Fruit fly (Drosophila melanogaster) whole organism, prepupa: ENCODE measurements around the gene CG6282.

Source experiments
- CG11294 ChIP-seq: fragments of 200-800 bp; sonication (Bioruptor generic); IDR thresholded peaks from 2 replicates; pipeline ENCODE4 v1.3.6; 2022; ENCODE audit warnings: missing biosample characterization, missing genetic modification characterization
- CG16779 ChIP-seq: fragments of 200-800 bp; sonication (Bioruptor generic); optimal IDR thresholded peaks from 3 replicates; lab custom pipeline; 2017; ENCODE audit warnings: missing biosample characterization, mild to moderate bottlenecking, missing genetic modification characterization
- CG31627 ChIP-seq: fragments of 200-800 bp; sonication (Bioruptor generic); optimal IDR thresholded peaks from 3 replicates; lab custom pipeline; 2016; ENCODE audit warnings: missing biosample characterization, missing genetic modification characterization

DNA sequence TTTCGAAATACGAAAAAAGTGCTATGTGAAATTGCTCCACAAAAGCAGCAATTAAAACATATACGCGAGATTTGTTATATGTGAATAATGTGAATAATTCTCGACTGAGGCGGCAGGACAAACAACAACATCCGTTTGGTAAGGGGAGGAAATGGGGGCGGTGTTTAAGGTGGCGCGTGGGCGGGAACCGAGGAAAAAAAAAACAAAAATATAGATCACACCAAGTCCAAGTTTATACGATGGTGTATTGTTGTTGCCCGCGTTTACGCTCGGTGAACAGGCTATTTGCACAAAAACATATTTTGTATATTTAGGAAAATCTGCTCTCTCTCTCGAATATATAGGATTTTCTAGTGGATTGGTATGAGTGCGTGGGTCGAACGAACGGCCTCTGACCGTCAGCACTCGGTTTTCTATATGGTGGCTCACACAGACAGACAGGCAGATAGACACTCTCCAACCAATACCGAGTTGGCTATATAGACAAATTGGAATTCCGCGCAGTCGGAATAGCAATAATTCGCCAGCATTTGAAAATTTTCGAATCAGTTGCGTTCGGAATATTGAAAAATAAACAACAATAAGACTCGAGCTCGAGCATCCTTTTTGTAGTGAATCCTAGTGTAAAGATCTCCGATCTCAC lies 25.4 kb downstream of the CG6282 start:
- TF ChIP-seq CG16779 (tag; lab: Kevin White, UChicago) (no peak), CG11294 (no peak), CG31627 (GFP tag; lab: Kevin White, UChicago) (no peak)
